Fruit fly (Drosophila melanogaster) S2 (cell line): ENCODE measurements around the gene CG17122.

Source experiments
- CG8478 ChIP-seq: fragments of >200 bp; optimal IDR thresholded peaks from 2 replicates; lab custom pipeline; 2018
- CTCF ChIP-seq, 2 experiments: fragments of >200 bp; optimal IDR thresholded peaks; 2 replicates each; lab custom pipeline; 2018

- TF ChIP-seq CG8478 (no peak), CTCF (optimal IDR thresholded peaks at IDR 0.05; lab: Kevin White, UChicago) (no peak)
Measured at dm6 chr3L:20240753-20241152, 34.4 kb downstream of the CG17122 start, which contains the start of gene Clc.
